Fruit fly (Drosophila melanogaster): ENCODE data around the gene spn-D.

The spn-D gene

DNA sequence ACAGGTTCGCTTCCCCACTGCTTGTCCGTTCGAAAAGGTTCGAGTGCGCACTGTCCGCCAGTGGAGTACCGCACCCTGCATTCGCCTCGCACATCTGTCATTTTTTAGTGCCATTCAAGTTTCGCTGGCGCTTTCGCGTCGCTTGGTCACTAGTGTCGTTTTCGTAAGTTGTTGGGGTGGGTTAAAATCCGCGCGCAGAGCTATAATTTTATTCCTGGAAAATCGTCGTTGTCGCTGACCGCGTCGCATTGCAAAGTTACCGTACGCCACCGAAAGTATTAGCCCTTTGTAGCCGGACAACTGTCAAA lies 14.0 kb upstream of the spn-D start, which contains the start of gene Men-b (continued):
- TF ChIP-seq CG10321 (GFP tag; IDR thresholded peaks at IDR 0.05) (0 out of 2 replicates have a peak, but pooled peaks have one; percentile 15), dati (GFP tag; IDR thresholded peaks at IDR 0.05) (no peak), cas (GFP tag; IDR thresholded peaks at IDR 0.05) (no peak), sna (GFP tag; IDR thresholded peaks at IDR 0.05; ENCODE audit: partially characterized antibody) (peak; percentile 38; the same call in 1 of the 2 replicates), sr (GFP tag; IDR thresholded peaks at IDR 0.05) (no peak), Dek (tag; optimal IDR thresholded peaks at IDR 0.05) (no peak), CG9609 (GFP tag; optimal IDR thresholded peaks at IDR 0.05) (no peak), CG6791 (GFP tag; IDR thresholded peaks at IDR 0.05; ENCODE audit: partially characterized antibody) (peak; percentile 67; the same call in 2 of the 3 replicates), run (tag; optimal IDR thresholded peaks at IDR 0.05) (no peak), CG6854 (GFP tag; optimal IDR thresholded peaks at IDR 0.05) (no peak), Bgb (GFP tag; IDR thresholded peaks at IDR 0.05; ENCODE audit: partially characterized antibody) (peak; percentile 46; the same call in 1 of the 2 replicates), Mes4 (GFP tag; optimal IDR thresholded peaks at IDR 0.05) (no peak), E2f1 (GFP tag; IDR thresholded peaks at IDR 0.05) (peak; percentile 17; the same call in 1 of the 2 replicates), lab (GFP tag; optimal IDR thresholded peaks at IDR 0.05) (no peak), CG3847 (GFP tag; IDR thresholded peaks at IDR 0.05) (peak; percentile 19; the same call in 1 of the 2 replicates), sima (GFP tag; optimal IDR thresholded peaks at IDR 0.05) (no peak), CG6254 (GFP tag; optimal IDR thresholded peaks at IDR 0.05) (no peak), Kr (GFP tag; optimal IDR thresholded peaks at IDR 0.05) (no peak), CG1832 (GFP tag; optimal IDR thresholded peaks at IDR 0.05) (no peak), Lpt (GFP tag; optimal IDR thresholded peaks at IDR 0.05) (no peak), CG8478 (optimal IDR thresholded peaks at IDR 0.05) (no peak), lilli (GFP tag; optimal IDR thresholded peaks at IDR 0.05) (no peak), row (GFP tag; IDR thresholded peaks at IDR 0.05) (no peak; the same call in 2 of the 3 replicates), Optix (GFP tag; IDR thresholded peaks at IDR 0.05) (no peak), mld (GFP tag; IDR thresholded peaks at IDR 0.05; ENCODE audit: partially characterized antibody) (peak; percentile 42; the same call in 1 of the 3 replicates), gfzf (GFP tag; optimal IDR thresholded peaks at IDR 0.05) (peak; percentile 98), nom (GFP tag; optimal IDR thresholded peaks at IDR 0.05) (no peak), CG3995 (GFP tag; optimal IDR thresholded peaks at IDR 0.05) (peak; percentile 40), Poxn (GFP tag; IDR thresholded peaks at IDR 0.05) (no peak), her (GFP tag; optimal IDR thresholded peaks at IDR 0.05) (peak; percentile 12), en (GFP tag; optimal IDR thresholded peaks at IDR 0.05) (no peak), unc-4 (GFP tag; IDR thresholded peaks at IDR 0.05; ENCODE audit: partially characterized antibody) (peak; percentile 14; the same call in 1 of the 2 replicates), B-H1 (GFP tag; IDR thresholded peaks at IDR 0.05) (no peak), CG12659 (GFP tag; optimal IDR thresholded peaks at IDR 0.05) (peak; percentile 67), CG32772 (GFP tag; IDR thresholded peaks at IDR 0.05) (no peak), CG6272 (GFP tag; IDR thresholded peaks at IDR 0.05) (no peak), Sry-δ (GFP tag; optimal IDR thresholded peaks at IDR 0.05) (peak; percentile 8), Aef1 (GFP tag; IDR thresholded peaks at IDR 0.05) (no peak), CG10209 (GFP tag; optimal IDR thresholded peaks at IDR 0.05) (no peak), CG11560 (tag; IDR thresholded peaks at IDR 0.05) (no peak; the same call in 2 of the 3 replicates), Lhr (GFP tag; optimal IDR thresholded peaks at IDR 0.05) (peak; percentile 94), Dp (GFP tag; optimal IDR thresholded peaks at IDR 0.05) (peak; percentile 80), lov (optimal IDR thresholded peaks at IDR 0.05) (no peak), lov (GFP tag; IDR thresholded peaks at IDR 0.05) (no peak), vfl (GFP tag; optimal IDR thresholded peaks at IDR 0.05) (no peak), Atf6 (GFP tag; IDR thresholded peaks at IDR 0.05) (no peak), cwo (GFP tag; optimal IDR thresholded peaks at IDR 0.05) (no peak), CG1603 (tag; optimal IDR thresholded peaks at IDR 0.05) (peak; percentile 78), pho (GFP tag; optimal IDR thresholded peaks at IDR 0.05) (no peak), ham (GFP tag; IDR thresholded peaks at IDR 0.05) (no peak), grn (GFP tag; optimal IDR thresholded peaks at IDR 0.05) (no peak), CG3065 (GFP tag; optimal IDR thresholded peaks at IDR 0.05) (no peak)

All from whole organism, embryonic.